Worm (Caenorhabditis elegans): ENCODE results near the gene B0034.4.

DNA sequence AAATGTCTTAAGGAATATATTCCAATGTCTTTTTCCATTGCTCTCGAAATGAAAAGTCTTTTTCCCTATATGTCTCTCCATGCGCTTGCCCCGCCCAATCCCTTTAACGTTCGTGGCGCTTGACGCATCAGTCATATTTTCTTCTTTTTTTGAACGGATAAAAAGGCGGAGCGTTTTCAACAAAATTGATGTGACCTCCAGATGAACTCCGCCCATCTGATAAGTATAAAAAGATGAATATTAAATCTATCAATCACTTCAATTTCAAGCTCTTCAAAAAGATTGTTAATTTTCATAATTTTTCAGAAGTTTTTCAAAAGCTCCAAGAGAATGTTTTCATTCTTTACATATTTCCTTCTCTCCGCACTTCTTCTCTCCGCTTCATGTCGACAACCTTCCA, 26.7 kb upstream of the B0034.4 start, which contains the start of gene ins-4:
- TF ChIP-seq unc-98 (GFP tag; IDR thresholded peaks at IDR 0.05), result no peak
- no peak for TF ChIP-seq sup-37 (GFP tag; optimal IDR thresholded peaks at IDR 0.05)
- TF ChIP-seq mef-2 (tag; optimal IDR thresholded peaks at IDR 0.05), result no peak
- no peak for TF ChIP-seq egl-13 (tag; optimal IDR thresholded peaks at IDR 0.05)
- no peak for TF ChIP-seq skn-1 (tag; optimal IDR thresholded peaks at IDR 0.05)
- no peak for TF ChIP-seq nhr-237 (tag; optimal IDR thresholded peaks at IDR 0.05)
- TF ChIP-seq ceh-82 (tag; optimal IDR thresholded peaks at IDR 0.05), result no peak
- TF ChIP-seq fos-1 (tag; optimal IDR thresholded peaks at IDR 0.05), result no peak
- no peak for TF ChIP-seq aha-1 (tag; optimal IDR thresholded peaks at IDR 0.05)
- TF ChIP-seq jun-1 (tag; optimal IDR thresholded peaks at IDR 0.05), result no peak
- no peak for TF ChIP-seq lin-15B (tag; optimal IDR thresholded peaks at IDR 0.05)
- no peak for TF ChIP-seq lir-3 (tag; optimal IDR thresholded peaks at IDR 0.05; ENCODE audit: poor library complexity)
- TF ChIP-seq elt-3 (tag; optimal IDR thresholded peaks at IDR 0.05), result no peak
- no peak for TF ChIP-seq pqm-1 (tag; optimal IDR thresholded peaks at IDR 0.05)

Measured in whole organism, L1 larva.